Fruit fly (Drosophila melanogaster): Measurements from ENCODE around the gene mib2.
A peak's percentile ranks its signal among the peaks of the same experiment; 100 is the strongest.

Gene mib2

DNA sequence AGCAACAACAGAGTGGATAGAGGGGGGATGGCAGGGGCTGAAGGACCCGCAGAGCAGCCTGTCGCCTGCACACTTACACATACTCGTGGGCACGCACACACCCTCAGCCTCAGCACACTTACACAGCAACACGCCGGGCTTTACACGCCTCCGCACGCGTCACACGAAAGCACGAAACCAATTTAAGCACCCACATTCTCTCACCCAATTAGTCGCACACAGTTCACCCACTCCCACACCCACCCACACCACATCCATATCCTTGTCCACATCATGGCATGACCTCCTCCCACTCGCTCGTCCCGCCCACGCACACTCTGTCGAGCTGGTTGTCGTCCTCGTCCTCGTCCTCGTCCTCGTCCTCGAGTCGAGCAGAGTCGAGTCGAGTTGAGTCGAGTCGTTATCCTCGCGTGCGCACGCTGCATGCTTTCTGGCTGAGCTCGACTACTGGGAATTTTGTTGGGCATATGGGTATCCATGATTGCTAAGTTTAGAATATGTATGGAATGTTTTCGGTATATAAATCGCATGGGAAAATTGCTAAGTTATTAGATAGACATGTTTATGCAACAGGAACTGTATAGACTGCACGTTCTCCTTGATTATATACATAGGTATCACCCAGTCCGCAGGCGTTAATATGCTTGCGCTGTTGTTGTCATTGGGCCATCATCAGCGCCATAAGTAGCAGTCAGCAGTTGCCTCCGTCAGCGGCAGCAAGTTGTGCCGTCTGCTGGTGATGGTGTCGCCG is 22.2 kb upstream of the mib2 start (continued):
- TF ChIP-seq Hr4 (GFP tag; optimal IDR thresholded peaks at IDR 0.05) (peak; percentile 75), net (GFP tag; optimal IDR thresholded peaks at IDR 0.05) (peak; percentile 67), CG6276 (GFP tag; optimal IDR thresholded peaks at IDR 0.05) (peak; percentile 57), CG34406 (GFP tag; optimal IDR thresholded peaks at IDR 0.05) (peak; percentile 60), Blimp-1 (GFP tag; optimal IDR thresholded peaks at IDR 0.05) (no peak), CG11902 (GFP tag; optimal IDR thresholded peaks at IDR 0.05) (peak; percentile 66), eg (GFP tag; IDR thresholded peaks at IDR 0.05) (peak; percentile 78), Sox15 (GFP tag; optimal IDR thresholded peaks at IDR 0.05) (peak; percentile 62), CG16779 (tag; optimal IDR thresholded peaks at IDR 0.05) (peak; percentile 5), Lpt (GFP tag; optimal IDR thresholded peaks at IDR 0.05) (peak; percentile 8), Eip93F (GFP tag; optimal IDR thresholded peaks at IDR 0.05) (no peak), CG6792 (GFP tag; optimal IDR thresholded peaks at IDR 0.05) (peak; percentile 75), CG10631 (GFP tag; optimal IDR thresholded peaks at IDR 0.05) (peak; percentile 73), CG6854 (GFP tag; optimal IDR thresholded peaks at IDR 0.05) (no peak), OdsH (GFP tag; optimal IDR thresholded peaks at IDR 0.05) (peak; percentile 74), ss (GFP tag; optimal IDR thresholded peaks at IDR 0.05) (peak; percentile 44 to 72), CG6163 (GFP tag; IDR thresholded peaks at IDR 0.05) (peak; percentile 80), Met (GFP tag; optimal IDR thresholded peaks at IDR 0.05) (peak; percentile 74), Sox102F (GFP tag; optimal IDR thresholded peaks at IDR 0.05) (peak; percentile 71), topi (GFP tag; optimal IDR thresholded peaks at IDR 0.05) (peak; percentile 69), CG8632 (GFP tag; optimal IDR thresholded peaks at IDR 0.05) (peak; percentile 53), svp (GFP tag) (peak; percentile 85), vri (GFP tag; optimal IDR thresholded peaks at IDR 0.05) (peak; percentile 54), Sox14 (GFP tag; optimal IDR thresholded peaks at IDR 0.05) (peak; percentile 75), fkh (GFP tag; optimal IDR thresholded peaks at IDR 0.05) (peak; percentile 15), CG15336 (GFP tag; IDR thresholded peaks at IDR 0.05) (peak; percentile 63), CG11294 (GFP tag; IDR thresholded peaks at IDR 0.05) (peak; percentile 71; the same call in 1 of the 2 replicates), CG8119 (GFP tag; IDR thresholded peaks at IDR 0.05) (peak; percentile 70), acj6 (GFP tag; optimal IDR thresholded peaks at IDR 0.05) (peak; percentile 70), Smox (GFP tag; optimal IDR thresholded peaks at IDR 0.05) (peak; percentile 63), CG32006 (GFP tag; optimal IDR thresholded peaks at IDR 0.05) (peak; percentile 76), fd59A (GFP tag; optimal IDR thresholded peaks at IDR 0.05) (peak; percentile 60), CG9139 (GFP tag; optimal IDR thresholded peaks at IDR 0.05) (peak; percentile 30), dsx (GFP tag; optimal IDR thresholded peaks at IDR 0.05; ENCODE audit: poor library complexity, severe bottlenecking) (peak; percentile 70), Hr39 (GFP tag; optimal IDR thresholded peaks at IDR 0.05) (peak; percentile 80), lz (GFP tag; optimal IDR thresholded peaks at IDR 0.05) (peak; percentile 80), CG31627 (GFP tag; optimal IDR thresholded peaks at IDR 0.05) (peak; percentile 79), Eip75B (GFP tag; optimal IDR thresholded peaks at IDR 0.05) (peak; percentile 73), dac (GFP tag; optimal IDR thresholded peaks at IDR 0.05) (no peak), Gug (GFP tag; IDR thresholded peaks at IDR 0.05) (peak; percentile 74), CG1621 (tag; optimal IDR thresholded peaks at IDR 0.05) (peak; percentile 72)

DNA sequence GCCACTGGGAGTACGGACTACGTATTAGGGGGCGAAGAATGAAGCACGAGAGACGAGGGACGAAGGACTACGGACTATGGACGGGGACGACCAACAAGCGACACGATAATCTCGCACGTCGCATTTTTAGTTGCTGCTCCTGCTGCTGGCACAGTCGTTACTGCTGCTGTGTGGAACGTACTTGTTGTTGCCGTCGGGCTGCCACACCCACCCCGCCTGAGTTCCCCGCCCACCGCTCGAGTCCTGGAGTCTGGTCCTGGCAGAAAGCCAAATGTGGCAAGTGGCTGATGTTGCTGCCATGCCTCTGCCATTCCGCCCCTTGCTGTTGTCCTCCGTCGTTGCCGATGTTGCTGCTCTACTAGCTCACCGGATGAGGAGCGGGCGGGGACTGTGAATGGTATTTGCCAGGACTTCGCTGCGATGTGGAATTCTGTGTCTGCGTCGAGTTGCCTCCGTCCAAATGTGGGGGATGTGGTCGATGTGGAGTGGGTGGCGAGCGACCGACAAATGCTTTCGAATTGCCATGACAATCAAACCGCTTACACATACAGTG is 21.4 kb upstream of the mib2 start:
- TF ChIP-seq Hr4 (GFP tag; optimal IDR thresholded peaks at IDR 0.05) (no peak), svp (GFP tag) (peak; percentile 9)
